Worm (Caenorhabditis elegans) whole organism, mixed stage, embryonic: ENCODE data around the gene acr-21.

Experiments
- M03D4.4 ChIP-seq: sonication (generic microtip); optimal IDR thresholded peaks from 2 replicates; lab custom pipeline; 2017; ENCODE audit warnings: mild to moderate bottlenecking, missing genetic modification characterization, missing compliant biosample characterization
- bed-3 ChIP-seq: fragments of 200-800 bp; sonication (Bioruptor generic); optimal IDR thresholded peaks from 3 replicates; lab custom pipeline; 2018; ENCODE audit warnings: mild to moderate bottlenecking, missing genetic modification characterization, moderate library complexity, missing compliant biosample characterization
- blmp-1 ChIP-seq: fragments of 150-350 bp; optimal IDR thresholded peaks from 2 replicates; lab custom pipeline; 2014; ENCODE audit warnings: missing biosample characterization, missing genetic modification characterization
- ceh-39 ChIP-seq: fragments of 150-350 bp; optimal IDR thresholded peaks from 2 replicates; lab custom pipeline; 2014; ENCODE audit warnings: missing biosample characterization, missing genetic modification characterization
- ceh-43 ChIP-seq: fragments of 200-800 bp; sonication (Bioruptor generic); optimal IDR thresholded peaks from 2 replicates; lab custom pipeline; 2018; ENCODE audit warnings: mild to moderate bottlenecking, missing genetic modification characterization, moderate library complexity, missing compliant biosample characterization
- ceh-83 ChIP-seq: fragments of 200-800 bp; sonication (Bioruptor generic); optimal IDR thresholded peaks from 2 replicates; lab custom pipeline; 2018; ENCODE audit warnings: mild to moderate bottlenecking, missing genetic modification characterization, missing compliant biosample characterization
- ces-1 ChIP-seq: fragments of 150-350 bp; optimal IDR thresholded peaks from 2 replicates; lab custom pipeline; 2014; ENCODE audit warnings: missing biosample characterization, missing genetic modification reagents, missing genetic modification characterization
- cnd-1 ChIP-seq: fragments of 200-800 bp; sonication (Bioruptor generic); optimal IDR thresholded peaks from 2 replicates; lab custom pipeline; 2018; ENCODE audit warnings: mild to moderate bottlenecking, missing genetic modification characterization, missing compliant biosample characterization
- drap-1 ChIP-seq: fragments of 200-800 bp; sonication (Bioruptor generic); optimal IDR thresholded peaks from 3 replicates; lab custom pipeline; 2018; ENCODE audit warnings: mild to moderate bottlenecking, missing genetic modification characterization, missing compliant biosample characterization
- elt-1 ChIP-seq: sonication (generic microtip); optimal IDR thresholded peaks from 2 replicates; lab custom pipeline; 2017; ENCODE audit warnings: missing genetic modification characterization, mild to moderate bottlenecking, missing compliant biosample characterization, antibody characterized with exemption, moderate library complexity, borderline replicate concordance; ENCODE audit not compliant: insufficient read depth
- elt-3 ChIP-seq: fragments of 150-350 bp; optimal IDR thresholded peaks from 2 replicates; lab custom pipeline; 2014; ENCODE audit warnings: missing biosample characterization, missing genetic modification characterization
- flh-1 ChIP-seq: fragments of 200-800 bp; sonication (Bioruptor generic); optimal IDR thresholded peaks from 2 replicates; lab custom pipeline; 2018; ENCODE audit warnings: mild to moderate bottlenecking, missing genetic modification characterization, moderate library complexity, missing compliant biosample characterization
- ham-2 ChIP-seq: fragments of 200-800 bp; sonication (Bioruptor generic); optimal IDR thresholded peaks from 2 replicates; lab custom pipeline; 2018; ENCODE audit warnings: mild to moderate bottlenecking, missing genetic modification characterization, missing compliant biosample characterization
- hlh-1 ChIP-seq: fragments of 150-350 bp; optimal IDR thresholded peaks from 2 replicates; lab custom pipeline; 2014; ENCODE audit warnings: missing biosample characterization, missing genetic modification reagents, missing genetic modification characterization
- lin-13 ChIP-seq: fragments of 150-350 bp; optimal IDR thresholded peaks from 2 replicates; lab custom pipeline; 2014; ENCODE audit warnings: missing biosample characterization, missing genetic modification characterization
- lin-32 ChIP-seq: fragments of 200-800 bp; sonication (Bioruptor generic); optimal IDR thresholded peaks from 2 replicates; lab custom pipeline; 2018; ENCODE audit warnings: mild to moderate bottlenecking, missing genetic modification characterization, missing compliant biosample characterization
- lsy-2 ChIP-seq: fragments of 150-350 bp; optimal IDR thresholded peaks from 2 replicates; lab custom pipeline; 2014; ENCODE audit warnings: missing biosample characterization, missing genetic modification characterization
- mab-5 ChIP-seq: fragments of 150-350 bp; optimal IDR thresholded peaks from 2 replicates; lab custom pipeline; 2014; ENCODE audit warnings: missing biosample characterization, missing genetic modification characterization
- mep-1 ChIP-seq: fragments of 150-350 bp; optimal IDR thresholded peaks from 2 replicates; lab custom pipeline; 2017; ENCODE audit warnings: missing biosample characterization, missing genetic modification reagents, missing genetic modification characterization, inconsistent platforms
- mls-2 ChIP-seq: sonication (generic microtip); optimal IDR thresholded peaks from 2 replicates; lab custom pipeline; 2016; ENCODE audit warnings: mild to moderate bottlenecking, missing genetic modification characterization, moderate library complexity, missing compliant biosample characterization
- nhr-12 ChIP-seq: fragments of 150-350 bp; optimal IDR thresholded peaks from 2 replicates; lab custom pipeline; 2014; ENCODE audit warnings: missing biosample characterization, missing genetic modification characterization
- nhr-2 ChIP-seq: fragments of 150-350 bp; optimal IDR thresholded peaks from 2 replicates; lab custom pipeline; 2014; ENCODE audit warnings: missing biosample characterization, missing genetic modification characterization
- nhr-237 ChIP-seq: fragments of 150-350 bp; optimal IDR thresholded peaks from 2 replicates; lab custom pipeline; 2014; ENCODE audit warnings: missing biosample characterization, missing genetic modification characterization
- nhr-28 ChIP-seq: fragments of 150-350 bp; optimal IDR thresholded peaks from 2 replicates; lab custom pipeline; 2014; ENCODE audit warnings: missing biosample characterization, missing genetic modification characterization
- nhr-76 ChIP-seq: sonication (generic microtip); optimal IDR thresholded peaks from 2 replicates; lab custom pipeline; 2017; ENCODE audit warnings: missing biosample characterization, missing genetic modification characterization
- pha-4 ChIP-seq: fragments of 150-350 bp; optimal IDR thresholded peaks from 2 replicates; lab custom pipeline; 2018; ENCODE audit warnings: missing biosample characterization, missing genetic modification reagents, missing genetic modification characterization
- sem-2 ChIP-seq: fragments of 200-800 bp; sonication (Bioruptor generic); optimal IDR thresholded peaks from 2 replicates; lab custom pipeline; 2018; ENCODE audit warnings: mild to moderate bottlenecking, missing genetic modification characterization, missing compliant biosample characterization
- snpc-4 ChIP-seq: fragments of 150-350 bp; optimal IDR thresholded peaks from 2 replicates; lab custom pipeline; 2014; ENCODE audit warnings: missing biosample characterization, missing genetic modification characterization
- sptf-1 ChIP-seq: sonication (generic microtip); optimal IDR thresholded peaks from 2 replicates; lab custom pipeline; 2017; ENCODE audit warnings: mild to moderate bottlenecking, missing genetic modification characterization, moderate library complexity, missing compliant biosample characterization
- tbx-8 ChIP-seq: fragments of 200-800 bp; sonication (Bioruptor generic); optimal IDR thresholded peaks from 2 replicates; lab custom pipeline; 2018; ENCODE audit warnings: mild to moderate bottlenecking, missing genetic modification characterization, moderate library complexity, missing compliant biosample characterization
- unc-120 ChIP-seq: sonication (generic microtip); optimal IDR thresholded peaks from 2 replicates; lab custom pipeline; 2017; ENCODE audit warnings: missing genetic modification characterization, missing compliant biosample characterization; ENCODE audit not compliant: poor library complexity, severe bottlenecking
- unc-39 ChIP-seq: fragments of 150-350 bp; optimal IDR thresholded peaks from 2 replicates; lab custom pipeline; 2014; ENCODE audit warnings: missing biosample characterization, missing genetic modification characterization
- unc-62 ChIP-seq: fragments of 150-350 bp; optimal IDR thresholded peaks from 2 replicates; lab custom pipeline; 2014; ENCODE audit warnings: missing biosample characterization, missing genetic modification reagents, missing genetic modification characterization
- zip-8 ChIP-seq: fragments of 150-350 bp; optimal IDR thresholded peaks from 2 replicates; lab custom pipeline; 2014; ENCODE audit warnings: missing biosample characterization, missing genetic modification characterization
- ztf-11 ChIP-seq: fragments of 150-350 bp; optimal IDR thresholded peaks from 2 replicates; lab custom pipeline; 2014; ENCODE audit warnings: missing biosample characterization, missing genetic modification characterization

The acr-21 gene

DNA sequence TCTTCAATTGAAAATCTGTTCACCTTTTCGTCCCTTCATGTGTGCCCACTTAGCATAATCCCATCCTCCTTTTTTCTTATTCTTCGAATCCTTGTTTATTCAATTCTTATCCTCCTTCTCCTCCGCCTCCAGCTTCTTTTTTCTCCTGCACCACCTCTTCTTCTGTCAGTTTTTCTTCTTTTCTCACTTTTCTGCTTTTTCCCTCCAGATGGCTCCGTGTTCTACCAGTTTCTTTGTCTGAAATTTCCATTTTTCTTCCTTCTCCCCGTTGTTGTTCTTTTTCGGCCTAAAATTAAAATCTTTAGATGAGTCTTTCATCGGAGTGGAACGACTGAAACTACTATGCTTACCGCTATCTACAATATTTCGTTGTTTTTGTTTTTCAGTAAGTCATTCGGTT lies at the start of gene acr-21:
acr-21 (plus strand) TSS at position 301 of the 400 bp plus-strand sequence.
- TF ChIP-seq pha-4 (tag; lab: Kevin White, UChicago) (no peak), lin-32 (GFP tag; lab: Kevin White, UChicago) (no peak), zip-8 (tag; lab: Kevin White, UChicago) (no peak), nhr-2 (tag; lab: Kevin White, UChicago) (no peak), nhr-28 (no peak), M03D4.4 (tag; lab: Kevin White, UChicago) (no peak), sem-2 (GFP tag; lab: Kevin White, UChicago) (no peak), cnd-1 (no peak), nhr-237 (tag; lab: Kevin White, UChicago) (no peak), mep-1 (tag; lab: Kevin White, UChicago) (no peak), flh-1 (GFP tag; lab: Kevin White, UChicago) (no peak), lsy-2 (tag; lab: Kevin White, UChicago) (no peak), nhr-12 (no peak), blmp-1 (tag; lab: Kevin White, UChicago) (no peak), ztf-11 (tag; lab: Kevin White, UChicago) (no peak), ces-1 (GFP tag; lab: Kevin White, UChicago) (no peak)

DNA sequence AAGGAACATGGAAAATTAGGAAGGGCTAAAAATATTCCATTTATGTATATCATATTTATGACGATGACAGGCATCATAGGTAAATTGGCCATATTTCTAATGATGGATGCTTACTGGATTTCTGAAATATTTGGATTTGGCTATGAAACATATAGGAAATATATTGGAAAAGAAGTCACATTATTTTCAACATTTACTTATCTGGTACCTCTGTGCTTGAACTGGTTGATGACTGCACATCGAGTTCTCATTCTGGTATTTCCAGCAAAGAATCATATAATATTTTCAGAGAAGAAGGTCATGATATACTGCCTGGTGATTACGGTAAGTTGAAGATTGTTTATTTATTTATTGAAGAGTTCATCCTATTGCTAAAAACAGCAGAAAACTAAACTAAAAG lies 49.0 kb upstream of the acr-21 start, which contains the start of gene srxa-5:
srxa-5 (plus strand) TSS at position 301 of the 400 bp plus-strand sequence.
- TF ChIP-seq nhr-12 = no peak
- TF ChIP-seq hlh-1 = no peak
- no peak for TF ChIP-seq flh-1 (GFP tag; lab: Kevin White, UChicago)
- no peak for TF ChIP-seq ces-1 (GFP tag; lab: Kevin White, UChicago)
- no peak for TF ChIP-seq zip-8 (tag; lab: Kevin White, UChicago)
- no peak for TF ChIP-seq ceh-39 (tag; lab: Kevin White, UChicago)
- no peak for TF ChIP-seq unc-120 (tag; lab: Kevin White, UChicago)
- no peak for TF ChIP-seq unc-39 (tag; lab: Kevin White, UChicago)
- TF ChIP-seq lin-32 (GFP tag; lab: Kevin White, UChicago) = no peak
- TF ChIP-seq bed-3 (GFP tag; lab: Kevin White, UChicago) = no peak
- no peak for TF ChIP-seq ceh-43
- no peak for TF ChIP-seq nhr-237 (tag; lab: Kevin White, UChicago)

DNA sequence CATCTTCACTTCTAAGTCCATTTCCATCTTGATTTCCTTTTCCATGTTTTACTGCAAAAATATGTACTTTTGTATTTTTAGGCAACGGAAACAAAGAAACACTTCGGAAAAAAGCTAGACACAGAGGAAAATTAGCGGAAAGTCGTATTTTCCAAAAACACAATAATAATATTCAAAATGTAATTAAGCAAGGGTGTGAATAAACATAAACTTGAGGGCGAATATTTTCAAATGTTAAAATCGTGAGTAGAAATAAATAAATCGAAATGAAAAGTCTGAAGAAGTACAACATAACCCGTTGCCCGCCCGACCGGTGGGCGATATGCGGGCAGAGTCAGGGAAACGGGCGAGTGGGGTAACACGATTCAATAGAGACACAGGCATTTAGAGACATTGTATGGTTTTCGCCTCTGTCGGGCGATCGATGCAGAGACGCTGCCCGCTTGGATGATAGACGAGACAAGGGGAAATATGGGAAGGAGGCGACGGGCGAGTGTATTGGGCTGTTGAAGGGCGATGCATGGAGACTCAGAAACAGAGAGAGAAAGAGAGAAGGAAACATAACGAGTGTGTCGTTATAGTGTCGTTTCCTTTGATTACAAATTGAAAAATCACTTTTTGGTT lies 44.6 kb upstream of the acr-21 start, which contains the start of gene C09E7.4:
C09E7.4 (minus strand) TSS at position 51 of the 624 bp plus-strand sequence.
- TF ChIP-seq mab-5 (tag; lab: Kevin White, UChicago) (no peak), ceh-43 (no peak), lsy-2 (tag; lab: Kevin White, UChicago) (peak; percentile 17), unc-39 (tag; lab: Kevin White, UChicago) (no peak), sptf-1 (tag; lab: Kevin White, UChicago) (peak; percentile 61), mls-2 (tag; lab: Kevin White, UChicago) (peak; percentile 67), nhr-12 (no peak), tbx-8 (no peak), elt-1 (tag; lab: Kevin White, UChicago) (no peak), cnd-1 (peak; percentile 59), blmp-1 (tag; lab: Kevin White, UChicago) (no peak), unc-62 (peak; percentile 55), nhr-237 (tag; lab: Kevin White, UChicago) (no peak), mep-1 (tag; lab: Kevin White, UChicago) (peak; percentile 35), nhr-28 (no peak), unc-120 (tag; lab: Kevin White, UChicago) (peak; percentile 53), ces-1 (GFP tag; lab: Kevin White, UChicago) (peak; percentile 40), elt-3 (tag; lab: Kevin White, UChicago) (no peak), nhr-2 (tag; lab: Kevin White, UChicago) (peak; percentile 34), ham-2 (GFP tag; lab: Kevin White, UChicago) (peak; percentile 5), ceh-83 (no peak), ceh-39 (tag; lab: Kevin White, UChicago) (no peak), nhr-76 (tag; lab: Kevin White, UChicago) (no peak), ztf-11 (tag; lab: Kevin White, UChicago) (no peak), lin-32 (GFP tag; lab: Kevin White, UChicago) (peak; percentile 8), lin-13 (tag; lab: Kevin White, UChicago) (peak; percentile 35), flh-1 (GFP tag; lab: Kevin White, UChicago) (no peak), zip-8 (tag; lab: Kevin White, UChicago) (no peak), hlh-1 (no peak), drap-1 (GFP tag; lab: Kevin White, UChicago) (peak; percentile 16), pha-4 (tag; lab: Kevin White, UChicago) (peak; percentile 66), snpc-4 (tag; lab: Kevin White, UChicago) (no peak), M03D4.4 (tag; lab: Kevin White, UChicago) (peak; percentile 45), sem-2 (GFP tag; lab: Kevin White, UChicago) (no peak), bed-3 (GFP tag; lab: Kevin White, UChicago) (no peak)
